Worm (Caenorhabditis elegans) whole organism, L1 larva: Measurements from ENCODE around the gene F49C12.3.

Source experiments
- C34B4.2 ChIP-seq: sonication (generic microtip); optimal IDR thresholded peaks from 2 replicates; lab custom pipeline; 2017; ENCODE audit warnings: mild to moderate bottlenecking, missing genetic modification characterization, missing compliant biosample characterization
- Y116A8C.19 ChIP-seq: sonication (generic microtip); optimal IDR thresholded peaks from 2 replicates; lab custom pipeline; 2016; ENCODE audit warnings: missing compliant biosample characterization, missing genetic modification characterization, borderline replicate concordance
- aly-2 ChIP-seq: fragments of 150-350 bp; optimal IDR thresholded peaks from 2 replicates; lab custom pipeline; 2014; ENCODE audit warnings: missing biosample characterization, missing genetic modification characterization
- blmp-1 ChIP-seq: fragments of 150-350 bp; optimal IDR thresholded peaks from 2 replicates; lab custom pipeline; 2014; ENCODE audit warnings: missing biosample characterization, missing genetic modification characterization
- ceh-8 ChIP-seq: fragments of 200-800 bp; sonication (Bioruptor generic); optimal IDR thresholded peaks from 2 replicates; lab custom pipeline; 2018; ENCODE audit warnings: mild to moderate bottlenecking, missing genetic modification characterization, moderate library complexity, missing compliant biosample characterization
- ceh-88 ChIP-seq: fragments of 200-800 bp; sonication (Bioruptor generic); IDR thresholded peaks from 2 replicates; pipeline ENCODE4 v1.3.6; 2022; ENCODE audit warnings: missing genetic modification characterization, missing compliant biosample characterization
- efl-1 ChIP-seq, 4 experiments: fragments of 150-350 bp; optimal IDR thresholded peaks in 3 of 4; peaks in 1 of 4; 1 replicate in 1 of 4; 2 replicates in 3 of 4; lab custom pipeline; 2014; ENCODE audit warnings: missing biosample characterization in 2 of 4, missing genetic modification characterization in 2 of 4, missing genetic modification reagents in 2 of 4
- fkh-4 ChIP-seq: sonication (generic microtip); optimal IDR thresholded peaks from 2 replicates; lab custom pipeline; 2016; ENCODE audit warnings: missing compliant biosample characterization, missing genetic modification characterization, borderline replicate concordance
- grh-1 ChIP-seq: fragments of 200-800 bp; sonication (Bioruptor generic); IDR thresholded peaks from 2 replicates; pipeline ENCODE4 v1.3.6; 2022; ENCODE audit warnings: missing genetic modification reagents, missing genetic modification characterization, missing compliant biosample characterization
- hlh-17 ChIP-seq: fragments of 200-800 bp; sonication (Bioruptor generic); optimal IDR thresholded peaks from 2 replicates; lab custom pipeline; 2018; ENCODE audit warnings: missing genetic modification characterization, mild to moderate bottlenecking, missing compliant biosample characterization, moderate library complexity, borderline replicate concordance
- irx-1 ChIP-seq: sonication (generic microtip); optimal IDR thresholded peaks from 2 replicates; lab custom pipeline; 2016; ENCODE audit warnings: missing genetic modification characterization, missing compliant biosample characterization
- jun-1 ChIP-seq: fragments of 150-350 bp; optimal IDR thresholded peaks from 2 replicates; lab custom pipeline; 2014; ENCODE audit warnings: missing biosample characterization, missing genetic modification reagents, missing genetic modification characterization
- lin-13 ChIP-seq: fragments of 150-350 bp; optimal IDR thresholded peaks from 2 replicates; lab custom pipeline; 2014; ENCODE audit warnings: missing biosample characterization, missing genetic modification reagents, missing genetic modification characterization
- lin-14 ChIP-seq: fragments of 200-800 bp; sonication (Bioruptor generic); optimal IDR thresholded peaks from 2 replicates; lab custom pipeline; 2018; ENCODE audit warnings: mild to moderate bottlenecking, missing genetic modification characterization, moderate library complexity, missing compliant biosample characterization
- lin-15B ChIP-seq: fragments of 150-350 bp; sonication (generic microtip); optimal IDR thresholded peaks from 3 replicates; lab custom pipeline; 2014; ENCODE audit warnings: missing biosample characterization, missing genetic modification characterization
- lin-39 ChIP-seq: fragments of 150-350 bp; optimal IDR thresholded peaks from 2 replicates; lab custom pipeline; 2014; ENCODE audit warnings: missing biosample characterization, missing genetic modification reagents, missing genetic modification characterization
- mab-9 ChIP-seq: fragments of 200-800 bp; sonication (Bioruptor generic); IDR thresholded peaks from 2 replicates; pipeline ENCODE4 v1.3.6; 2022; ENCODE audit warnings: missing genetic modification reagents, missing genetic modification characterization, missing compliant biosample characterization
- mdl-1 ChIP-seq, 2 experiments: fragments of 150-350 bp; optimal IDR thresholded peaks; 2 replicates each; lab custom pipeline; 2014 to 2017; ENCODE audit warnings: missing biosample characterization in 2 of 2, missing genetic modification characterization in 2 of 2, inconsistent platforms in 1 of 2
- mef-2 ChIP-seq: fragments of 150-350 bp; optimal IDR thresholded peaks from 2 replicates; lab custom pipeline; 2014; ENCODE audit warnings: missing biosample characterization, missing genetic modification characterization
- mep-1 ChIP-seq: fragments of 150-350 bp; optimal IDR thresholded peaks from 2 replicates; lab custom pipeline; 2014; ENCODE audit warnings: missing biosample characterization, missing genetic modification characterization
- nhr-12 ChIP-seq: sonication (generic microtip); optimal IDR thresholded peaks from 2 replicates; lab custom pipeline; 2017; ENCODE audit warnings: missing biosample characterization, missing genetic modification characterization
- nhr-77 ChIP-seq: fragments of 150-350 bp; optimal IDR thresholded peaks from 2 replicates; lab custom pipeline; 2014; ENCODE audit warnings: missing biosample characterization, missing genetic modification characterization
- nhr-85 ChIP-seq: sonication (generic microtip); peaks from one replicate; lab custom pipeline; 2016; ENCODE audit warnings: missing genetic modification characterization, inconsistent platforms, missing compliant biosample characterization
- pax-3 ChIP-seq: fragments of 200-800 bp; sonication (Bioruptor generic); optimal IDR thresholded peaks from 2 replicates; lab custom pipeline; 2018; ENCODE audit warnings: mild to moderate bottlenecking, missing genetic modification characterization, moderate library complexity, missing compliant biosample characterization
- pqm-1 ChIP-seq: sonication (generic microtip); optimal IDR thresholded peaks from 3 replicates; lab custom pipeline; 2017; ENCODE audit warnings: missing biosample characterization, missing genetic modification characterization
- rnt-1 ChIP-seq: sonication (generic microtip); optimal IDR thresholded peaks from 2 replicates; lab custom pipeline; 2016; ENCODE audit warnings: mild to moderate bottlenecking, missing genetic modification characterization, moderate library complexity, missing compliant biosample characterization
- skn-1 ChIP-seq: fragments of 150-350 bp; optimal IDR thresholded peaks from 2 replicates; lab custom pipeline; 2014; ENCODE audit warnings: missing biosample characterization, missing genetic modification characterization
- snpc-4 ChIP-seq: fragments of 150-350 bp; optimal IDR thresholded peaks from 2 replicates; lab custom pipeline; 2014; ENCODE audit warnings: missing biosample characterization, missing genetic modification characterization
- snu-23 ChIP-seq: sonication (generic microtip); optimal IDR thresholded peaks from 2 replicates; lab custom pipeline; 2016; ENCODE audit warnings: missing genetic modification characterization, missing compliant biosample characterization
- sup-37 ChIP-seq: fragments of 200-800 bp; sonication (Bioruptor generic); optimal IDR thresholded peaks from 2 replicates; lab custom pipeline; 2018; ENCODE audit warnings: mild to moderate bottlenecking, missing genetic modification characterization, missing compliant biosample characterization
- unc-130 ChIP-seq: fragments of 150-350 bp; optimal IDR thresholded peaks from 2 replicates; lab custom pipeline; 2017; ENCODE audit warnings: missing biosample characterization, missing genetic modification characterization, inconsistent platforms
- unc-86 ChIP-seq: sonication (generic microtip); optimal IDR thresholded peaks from 2 replicates; lab custom pipeline; 2016; ENCODE audit warnings: missing genetic modification characterization, missing compliant biosample characterization
- xbp-1 ChIP-seq: sonication (generic microtip); optimal IDR thresholded peaks from 2 replicates; lab custom pipeline; 2016; ENCODE audit warnings: missing genetic modification characterization, missing compliant biosample characterization
- zip-4 ChIP-seq: fragments of 200-800 bp; sonication (Bioruptor generic); optimal IDR thresholded peaks from 2 replicates; lab custom pipeline; 2018; ENCODE audit warnings: mild to moderate bottlenecking, missing genetic modification characterization, moderate library complexity, missing compliant biosample characterization
- ztf-11 ChIP-seq, 2 experiments: sonication (generic microtip); optimal IDR thresholded peaks; 2 replicates each; lab custom pipeline; 2016 to 2017; ENCODE audit warnings: missing genetic modification characterization in 2 of 2, missing biosample characterization in 1 of 2, missing compliant biosample characterization in 1 of 2

F49C12.3 gene

ce11 chrIV:9262295-9262694 is 37.9 kb upstream of the F49C12.3 start:
- TF ChIP-seq ceh-8, result no peak

ce11 chrIV:9263812-9264320 is 36.4 kb upstream of the F49C12.3 start, which contains the start of gene flh-1:
flh-1 (minus strand) TSS chrIV:9264270.
- TF ChIP-seq aly-2 (tag; lab: Kevin White, UChicago), result no peak
- TF ChIP-seq skn-1 (tag; lab: Kevin White, UChicago), result no peak
- no peak for TF ChIP-seq rnt-1 (tag; lab: Kevin White, UChicago)
- TF ChIP-seq, all 84 proteins: peak for 0

- TF ChIP-seq lin-39 (tag; lab: Kevin White, UChicago), result no peak
- no peak for TF ChIP-seq nhr-77 (tag; lab: Kevin White, UChicago)
- no peak for TF ChIP-seq nhr-85 (tag; lab: Kevin White, UChicago)
- TF ChIP-seq grh-1 (GFP tag; lab: Robert Waterston, UW), result no peak
- no peak for TF ChIP-seq irx-1 (tag; lab: Kevin White, UChicago)
- TF ChIP-seq nhr-12 (tag; lab: Kevin White, UChicago), result no peak
- no peak for TF ChIP-seq lin-13
- TF ChIP-seq ztf-11 (tag; optimal IDR thresholded peaks at IDR 0.05; lab: Kevin White, UChicago), result no peak
- TF ChIP-seq snpc-4 (tag; lab: Kevin White, UChicago), result no peak
- TF ChIP-seq zip-4, result no peak
- no peak for TF ChIP-seq jun-1 (tag; lab: Kevin White, UChicago)
- no peak for TF ChIP-seq lin-15B (tag; lab: Kevin White, UChicago)
- TF ChIP-seq sup-37 (GFP tag; lab: Kevin White, UChicago), result no peak
- TF ChIP-seq mdl-1 (tag; optimal IDR thresholded peaks at IDR 0.05; lab: Kevin White, UChicago), result no peak
- no peak for TF ChIP-seq mef-2 (tag; lab: Kevin White, UChicago)
- TF ChIP-seq xbp-1 (tag; lab: Kevin White, UChicago), result no peak
Measured at ce11 chrIV:9264513-9264912, 35.7 kb upstream of the F49C12.3 start.

- no peak for TF ChIP-seq pax-3 (tag; lab: Kevin White, UChicago)
- TF ChIP-seq pqm-1 (tag; lab: Kevin White, UChicago), result no peak
- no peak for TF ChIP-seq efl-1 (optimal IDR thresholded peaks at IDR 0.05; lab: Kevin White, UChicago)
- no peak for TF ChIP-seq efl-1 (GFP tag; optimal IDR thresholded peaks at IDR 0.05 in 1 of 2; lab: Kevin White, UChicago)
- TF ChIP-seq mep-1, result no peak
- no peak for TF ChIP-seq C34B4.2
- no peak for TF ChIP-seq lin-14 (GFP tag; lab: Kevin White, UChicago)
- no peak for TF ChIP-seq hlh-17 (GFP tag; lab: Kevin White, UChicago)
- TF ChIP-seq Y116A8C.19 (tag; lab: Kevin White, UChicago), result no peak
- no peak for TF ChIP-seq snu-23 (GFP tag; lab: Kevin White, UChicago)
Measured at ce11 chrIV:9266464-9266863, 33.8 kb upstream of the F49C12.3 start, which contains the start of gene Y11D7A.19. Y11D7A.19 (minus strand) TSS chrIV:9266564.

ce11 chrIV:9267581-9267980 is 32.6 kb upstream of the F49C12.3 start:
- TF ChIP-seq mdl-1 (tag; optimal IDR thresholded peaks at IDR 0.05; lab: Kevin White, UChicago) (no peak), blmp-1 (tag; lab: Kevin White, UChicago) (peak; percentile 56), fkh-4 (tag; lab: Kevin White, UChicago) (no peak), ceh-88 (no peak)

- no peak for TF ChIP-seq unc-130 (tag; lab: Kevin White, UChicago)
- no peak for TF ChIP-seq rnt-1 (tag; lab: Kevin White, UChicago)
- TF ChIP-seq hlh-17 (GFP tag; lab: Kevin White, UChicago), result no peak
- no peak for TF ChIP-seq unc-86
- TF ChIP-seq ztf-11 (tag; optimal IDR thresholded peaks at IDR 0.05; lab: Kevin White, UChicago), result peak in 1 of 2 experiments; percentile 28
- no peak for TF ChIP-seq lin-14 (GFP tag; lab: Kevin White, UChicago)
- TF ChIP-seq snu-23 (GFP tag; lab: Kevin White, UChicago), result no peak
- TF ChIP-seq mab-9 (GFP tag; lab: Robert Waterston, UW), result no peak
- TF ChIP-seq efl-1 (optimal IDR thresholded peaks at IDR 0.05; lab: Kevin White, UChicago), result no peak
- peak in 1 of 2 experiments; percentile 11 for TF ChIP-seq efl-1 (GFP tag; optimal IDR thresholded peaks at IDR 0.05 in 1 of 2; lab: Kevin White, UChicago)
- TF ChIP-seq, all 84 proteins: peak for 2
Measured at ce11 chrIV:9268916-9269315, 31.3 kb upstream of the F49C12.3 start.
